Fruit fly (Drosophila melanogaster) whole organism, embryonic: ENCODE measurements around the gene wrm2.
A peak's percentile ranks its signal among the peaks of the same experiment; 100 is the strongest.

Experiments
- Atf-2 ChIP-seq: fragments of 200-800 bp; sonication (Bioruptor generic); optimal IDR thresholded peaks from 2 replicates; lab custom pipeline; 2016; ENCODE audit warnings: missing biosample characterization, missing genetic modification characterization
- Bgb ChIP-seq: fragments of 200-800 bp; sonication (Bioruptor generic); IDR thresholded peaks from 2 replicates; pipeline ENCODE4 v1.3.6; 2022; ENCODE audit warnings: missing biosample characterization, missing genetic modification characterization; ENCODE audit not compliant: partially characterized antibody
- CG10462 ChIP-seq: fragments of 200-800 bp; sonication (Bioruptor generic); optimal IDR thresholded peaks from 2 replicates; lab custom pipeline; 2016; ENCODE audit warnings: missing biosample characterization, missing genetic modification characterization
- CG11093 ChIP-seq: fragments of 200-800 bp; sonication (Bioruptor generic); IDR thresholded peaks from 3 replicates; pipeline ENCODE4 v1.3.6; 2022; ENCODE audit warnings: missing biosample characterization, missing genetic modification characterization
- CG15479 ChIP-seq: fragments of 200-800 bp; sonication (Bioruptor generic); optimal IDR thresholded peaks from 3 replicates; lab custom pipeline; 2019; ENCODE audit warnings: missing biosample characterization, mild to moderate bottlenecking, missing genetic modification characterization, moderate library complexity
- CG15514 ChIP-seq: fragments of 200-800 bp; sonication (Bioruptor generic); optimal IDR thresholded peaks from 3 replicates; lab custom pipeline; 2017; ENCODE audit warnings: missing biosample characterization, missing genetic modification characterization, mild to moderate bottlenecking, moderate library complexity, missing genetic modification reagents
- CG16779 ChIP-seq: fragments of 200-800 bp; sonication (Bioruptor generic); IDR thresholded peaks from 2 replicates; pipeline ENCODE4 v1.3.6; 2022; ENCODE audit warnings: missing biosample characterization, missing genetic modification characterization
- CG2199 ChIP-seq: fragments of 200-800 bp; sonication (Bioruptor generic); IDR thresholded peaks from 3 replicates; pipeline ENCODE4 v1.3.6; 2022; ENCODE audit warnings: missing biosample characterization, missing genetic modification characterization
- CG2712 ChIP-seq: fragments of 200-800 bp; optimal IDR thresholded peaks from 3 replicates; lab custom pipeline; 2019; ENCODE audit warnings: missing biosample characterization, mild to moderate bottlenecking, missing genetic modification characterization, moderate library complexity
- CG30020 ChIP-seq: fragments of 200-800 bp; optimal IDR thresholded peaks from 2 replicates; lab custom pipeline; 2019; ENCODE audit warnings: missing biosample characterization, mild to moderate bottlenecking, missing genetic modification characterization, moderate library complexity
- CG30403 ChIP-seq: fragments of 200-800 bp; sonication (Bioruptor generic); optimal IDR thresholded peaks from 3 replicates; lab custom pipeline; 2016; ENCODE audit warnings: missing biosample characterization, missing genetic modification characterization
- CG32532 ChIP-seq: fragments of 200-800 bp; sonication (Bioruptor generic); IDR thresholded peaks from 2 replicates; pipeline ENCODE4 v1.3.6; 2022; ENCODE audit warnings: missing biosample characterization, missing genetic modification characterization
- CG32767 ChIP-seq: fragments of 200-800 bp; sonication (Bioruptor generic); IDR thresholded peaks from 2 replicates; pipeline ENCODE4 v1.3.6; 2022; ENCODE audit warnings: missing biosample characterization, missing genetic modification characterization
- CG6765 ChIP-seq: fragments of 200-800 bp; sonication (Bioruptor generic); optimal IDR thresholded peaks from 3 replicates; lab custom pipeline; 2017; ENCODE audit warnings: missing biosample characterization, mild to moderate bottlenecking, missing genetic modification characterization
- CG8924 ChIP-seq: fragments of 200-800 bp; optimal IDR thresholded peaks from 3 replicates; lab custom pipeline; 2019; ENCODE audit warnings: missing biosample characterization, mild to moderate bottlenecking, missing genetic modification characterization, moderate library complexity
- CG8944 ChIP-seq: fragments of 200-800 bp; sonication (Bioruptor generic); optimal IDR thresholded peaks from 3 replicates; lab custom pipeline; 2016; ENCODE audit warnings: missing biosample characterization, missing genetic modification characterization
- CG9437 ChIP-seq: fragments of 200-800 bp; sonication (Bioruptor generic); optimal IDR thresholded peaks from 2 replicates; lab custom pipeline; 2018; ENCODE audit warnings: missing biosample characterization, mild to moderate bottlenecking, missing genetic modification characterization
- Deaf1 ChIP-seq: fragments of 200-800 bp; optimal IDR thresholded peaks from 3 replicates; lab custom pipeline; 2019; ENCODE audit warnings: missing biosample characterization, mild to moderate bottlenecking, missing genetic modification characterization, moderate library complexity
- Dll ChIP-seq: fragments of 200-800 bp; sonication (Bioruptor generic); IDR thresholded peaks from 4 replicates; pipeline ENCODE4 v1.3.6; 2022; ENCODE audit warnings: missing biosample characterization, missing genetic modification characterization; ENCODE audit not compliant: partially characterized antibody
- Dref ChIP-seq: fragments of 200-800 bp; sonication (Bioruptor generic); IDR thresholded peaks from 2 replicates; pipeline ENCODE4 v1.3.6; 2022; ENCODE audit warnings: missing biosample characterization, missing genetic modification characterization
- Fer3 ChIP-seq: fragments of 200-800 bp; sonication (Bioruptor generic); optimal IDR thresholded peaks from 2 replicates; lab custom pipeline; 2018; ENCODE audit warnings: missing biosample characterization, mild to moderate bottlenecking, missing genetic modification characterization, moderate library complexity
- HHEX ChIP-seq: fragments of 200-800 bp; sonication (Bioruptor generic); optimal IDR thresholded peaks from 3 replicates; lab custom pipeline; 2017; ENCODE audit warnings: missing biosample characterization, mild to moderate bottlenecking, missing genetic modification characterization, missing genetic modification reagents
- Hmx ChIP-seq: fragments of 200-800 bp; sonication (Bioruptor generic); optimal IDR thresholded peaks from 2 replicates; lab custom pipeline; 2016; ENCODE audit warnings: missing biosample characterization, missing genetic modification characterization
- Nf-YC ChIP-seq: fragments of 200-800 bp; optimal IDR thresholded peaks from 3 replicates; lab custom pipeline; 2019; ENCODE audit warnings: missing biosample characterization, mild to moderate bottlenecking, missing genetic modification characterization, moderate library complexity
- Oli ChIP-seq: fragments of 200-800 bp; sonication (Bioruptor generic); optimal IDR thresholded peaks from 2 replicates; lab custom pipeline; 2018; ENCODE audit warnings: missing biosample characterization, mild to moderate bottlenecking, missing genetic modification characterization, moderate library complexity
- Rfx ChIP-seq: fragments of 200-800 bp; sonication (Bioruptor generic); IDR thresholded peaks from 2 replicates; pipeline ENCODE4 v1.3.6; 2022; ENCODE audit warnings: missing biosample characterization, missing genetic modification characterization
- abd-A ChIP-seq: fragments of 200-800 bp; sonication (Bioruptor generic); optimal IDR thresholded peaks from 3 replicates; lab custom pipeline; 2019; ENCODE audit warnings: missing biosample characterization, mild to moderate bottlenecking, missing genetic modification characterization, moderate library complexity
- bbx ChIP-seq: fragments of 200-800 bp; sonication (Bioruptor generic); IDR thresholded peaks from 2 replicates; pipeline ENCODE4 v1.3.6; 2022; ENCODE audit warnings: missing biosample characterization, missing genetic modification characterization; ENCODE audit not compliant: partially characterized antibody
- bigmax ChIP-seq: fragments of 200-800 bp; sonication (Bioruptor generic); optimal IDR thresholded peaks from 2 replicates; lab custom pipeline; 2018; ENCODE audit warnings: missing biosample characterization, mild to moderate bottlenecking, missing genetic modification characterization
- bsh ChIP-seq, 2 experiments: fragments of 200-800 bp; sonication (Bioruptor generic); optimal IDR thresholded peaks; 2 replicates each; lab custom pipeline; 2017 to 2018; ENCODE audit warnings: mild to moderate bottlenecking in 2 of 2, missing biosample characterization in 2 of 2, missing genetic modification characterization in 2 of 2, moderate library complexity in 1 of 2
- crc ChIP-seq: fragments of 200-800 bp; sonication (Bioruptor generic); optimal IDR thresholded peaks from 2 replicates; lab custom pipeline; 2016; ENCODE audit warnings: missing biosample characterization, missing genetic modification characterization
- dan ChIP-seq: fragments of 200-800 bp; sonication (Bioruptor generic); IDR thresholded peaks from 2 replicates; pipeline ENCODE4 v1.3.6; 2022; ENCODE audit warnings: missing biosample characterization, missing genetic modification characterization
- eyg ChIP-seq: fragments of 200-800 bp; sonication (Bioruptor generic); optimal IDR thresholded peaks from 3 replicates; lab custom pipeline; 2016; ENCODE audit warnings: missing biosample characterization, missing genetic modification characterization
- fd96Cb ChIP-seq: fragments of 200-800 bp; sonication (Bioruptor generic); optimal IDR thresholded peaks from 2 replicates; lab custom pipeline; 2018; ENCODE audit warnings: missing biosample characterization, mild to moderate bottlenecking, missing genetic modification characterization, moderate library complexity
- ftz-f1 ChIP-seq: fragments of 200-800 bp; sonication (Bioruptor generic); optimal IDR thresholded peaks from 2 replicates; lab custom pipeline; 2016; ENCODE audit warnings: missing biosample characterization, missing genetic modification characterization
- gce ChIP-seq: fragments of 200-800 bp; sonication (Bioruptor generic); IDR thresholded peaks from 3 replicates; pipeline ENCODE4 v1.3.6; 2022; ENCODE audit warnings: missing biosample characterization, missing genetic modification characterization
- gsb ChIP-seq: fragments of 200-800 bp; sonication (Bioruptor generic); IDR thresholded peaks from 2 replicates; pipeline ENCODE4 v1.3.6; 2022; ENCODE audit warnings: missing biosample characterization, missing genetic modification characterization
- h ChIP-seq: fragments of >200 bp; optimal IDR thresholded peaks from 2 replicates; lab custom pipeline; 2017
- insv ChIP-seq, 2 experiments: fragments of 200-800 bp; sonication (Bioruptor generic); optimal IDR thresholded peaks; 3 replicates each; lab custom pipeline; 2016 to 2018; ENCODE audit warnings: missing biosample characterization in 2 of 2, missing genetic modification characterization in 2 of 2
- luna ChIP-seq: fragments of 200-800 bp; sonication (Bioruptor generic); optimal IDR thresholded peaks from 2 replicates; lab custom pipeline; 2016; ENCODE audit warnings: missing biosample characterization, missing genetic modification characterization
- nerfin-1 ChIP-seq: fragments of 200-800 bp; sonication (Bioruptor generic); optimal IDR thresholded peaks from 3 replicates; lab custom pipeline; 2019; ENCODE audit warnings: missing biosample characterization, mild to moderate bottlenecking, missing genetic modification characterization, moderate library complexity
- nmo ChIP-seq: fragments of 200-800 bp; sonication (Bioruptor generic); optimal IDR thresholded peaks from 2 replicates; lab custom pipeline; 2018; ENCODE audit warnings: missing biosample characterization, mild to moderate bottlenecking, missing genetic modification characterization, moderate library complexity
- rib ChIP-seq: fragments of 200-800 bp; sonication (Bioruptor generic); IDR thresholded peaks from 2 replicates; pipeline ENCODE4 v1.3.6; 2022; ENCODE audit warnings: missing biosample characterization, missing genetic modification characterization
- sc ChIP-seq, 3 experiments: fragments of >200 bp in 2 of 3; fragments of 200-800 bp in 1 of 3; sonication (Bioruptor generic) in 1 of 3; optimal IDR thresholded peaks; 2 replicates in 2 of 3; 3 replicates in 1 of 3; lab custom pipeline; 2017; ENCODE audit warnings: mild to moderate bottlenecking in 1 of 3, missing biosample characterization in 1 of 3, missing genetic modification characterization in 1 of 3, missing genetic modification reagents in 1 of 3
- schlank ChIP-seq: fragments of 200-800 bp; sonication (Bioruptor generic); optimal IDR thresholded peaks from 2 replicates; lab custom pipeline; 2018; ENCODE audit warnings: missing biosample characterization, mild to moderate bottlenecking, missing genetic modification characterization
- sens ChIP-seq: fragments of 200-800 bp; sonication (Bioruptor generic); peaks from one replicate; lab custom pipeline; 2016; ENCODE audit warnings: missing biosample characterization, missing genetic modification characterization
- shn ChIP-seq: fragments of 200-800 bp; sonication (Bioruptor generic); optimal IDR thresholded peaks from 3 replicates; lab custom pipeline; 2016; ENCODE audit warnings: missing biosample characterization, missing genetic modification characterization
- sna ChIP-seq: fragments of 200-800 bp; sonication (Bioruptor generic); IDR thresholded peaks from 2 replicates; pipeline ENCODE4 v1.3.6; 2022; ENCODE audit warnings: missing biosample characterization, missing genetic modification characterization; ENCODE audit not compliant: partially characterized antibody
- tll ChIP-seq, 2 experiments: fragments of 200-800 bp in 1 of 2; fragments of >200 bp in 1 of 2; sonication (Bioruptor generic) in 1 of 2; optimal IDR thresholded peaks; 2 replicates each; lab custom pipeline; 2017 to 2019; ENCODE audit warnings: missing biosample characterization in 2 of 2, missing genetic modification characterization in 2 of 2, mild to moderate bottlenecking in 1 of 2, moderate library complexity in 1 of 2

The wrm2 gene

dm6 chr3L:7370231-7370882 is 35.3 kb upstream of the wrm2 start (continued):
- TF ChIP-seq fd96Cb (no peak), rib (GFP tag; lab: Robert Waterston, UW) (no peak), abd-A (no peak), CG16779 (GFP tag; lab: Robert Waterston, UW) (no peak), CG15479 (peak; percentile 43), CG8924 (tag; lab: Kevin White, UChicago) (peak; percentile 56), crc (GFP tag; lab: Kevin White, UChicago) (no peak), CG9437 (GFP tag; lab: Kevin White, UChicago) (peak; percentile 93), gsb (no peak), CG32767 (GFP tag; lab: Robert Waterston, UW) (0 out of 2 replicates have a peak, but pooled peaks have one; percentile 16), schlank (tag; lab: Kevin White, UChicago) (no peak), ftz-f1 (GFP tag; lab: Kevin White, UChicago) (no peak), Fer3 (tag; lab: Kevin White, UChicago) (no peak), Dref (GFP tag; lab: Robert Waterston, UW) (no peak), bbx (GFP tag; lab: Robert Waterston, UW) (no peak; the same call in 1 of the 2 replicates), eyg (no peak), Rfx (GFP tag; lab: Robert Waterston, UW) (no peak), Deaf1 (tag; lab: Kevin White, UChicago) (peak; percentile 29), CG11093 (GFP tag; lab: Robert Waterston, UW) (no peak), CG8944 (no peak), CG15514 (GFP tag; lab: Kevin White, UChicago) (peak; percentile 42), bsh (GFP tag; optimal IDR thresholded peaks at IDR 0.05; lab: Kevin White, UChicago) (no peak), gce (GFP tag; lab: Robert Waterston, UW) (no peak), sc (optimal IDR thresholded peaks at IDR 0.05; lab: Kevin White, UChicago) (no peak), sc (GFP tag; optimal IDR thresholded peaks at IDR 0.05; lab: Kevin White, UChicago) (no peak), insv (GFP tag; optimal IDR thresholded peaks at IDR 0.05; lab: Kevin White, UChicago) (peak in 1 of 2 experiments; percentile 11), CG32532 (GFP tag; lab: Robert Waterston, UW) (no peak), CG6765 (GFP tag; lab: Kevin White, UChicago) (no peak), Hmx (GFP tag; lab: Kevin White, UChicago) (no peak), Bgb (GFP tag; lab: Robert Waterston, UW) (peak; percentile 14; the same call in 1 of the 2 replicates), Atf-2 (no peak), Dll (GFP tag; lab: Robert Waterston, UW) (0 out of 4 replicates have a peak, but pooled peaks have one; percentile 21), shn (no peak), CG10462 (no peak), CG30020 (tag; lab: Kevin White, UChicago) (no peak), Nf-YC (peak; percentile 26), tll (GFP tag; optimal IDR thresholded peaks at IDR 0.05; lab: Kevin White, UChicago) (peak in 1 of 2 experiments; percentile 30), sens (GFP tag; lab: Kevin White, UChicago) (peak; percentile 53), nerfin-1 (tag; lab: Kevin White, UChicago) (peak; percentile 93), bigmax (GFP tag; lab: Kevin White, UChicago) (no peak), HHEX (GFP tag; lab: Kevin White, UChicago) (no peak), CG2712 (tag; lab: Kevin White, UChicago) (peak; percentile 12), CG2199 (GFP tag; lab: Robert Waterston, UW) (peak; percentile 87), dan (GFP tag; lab: Robert Waterston, UW) (no peak), nmo (GFP tag; lab: Kevin White, UChicago) (peak; percentile 45), sna (no peak), CG30403 (GFP tag; lab: Kevin White, UChicago) (no peak), luna (no peak), h (no peak), Oli (tag; lab: Kevin White, UChicago) (no peak)
